Fruit fly (Drosophila melanogaster) whole organism, embryonic: ENCODE measurements around the gene bsh.

ENCODE experiments used
- ATbp ChIP-seq: fragments of 200-800 bp; sonication (Bioruptor generic); optimal IDR thresholded peaks from 2 replicates; lab custom pipeline; 2017; ENCODE audit warnings: missing biosample characterization, mild to moderate bottlenecking, missing genetic modification characterization, missing genetic modification reagents
- Aef1 ChIP-seq: fragments of 200-800 bp; sonication (Bioruptor generic); IDR thresholded peaks from 3 replicates; pipeline ENCODE4 v1.3.6; 2022; ENCODE audit warnings: missing biosample characterization, missing genetic modification characterization
- Asciz ChIP-seq: fragments of 200-800 bp; sonication (Bioruptor generic); optimal IDR thresholded peaks from 2 replicates; lab custom pipeline; 2017; ENCODE audit warnings: missing biosample characterization, mild to moderate bottlenecking, missing genetic modification characterization, missing genetic modification reagents
- Blimp-1 ChIP-seq: fragments of 200-800 bp; sonication (Bioruptor generic); optimal IDR thresholded peaks from 3 replicates; lab custom pipeline; 2018; ENCODE audit warnings: missing biosample characterization, missing genetic modification characterization, mild to moderate bottlenecking, moderate library complexity, missing genetic modification reagents
- CG10366 ChIP-seq: fragments of 200-800 bp; sonication (Bioruptor generic); IDR thresholded peaks from 2 replicates; pipeline ENCODE4 v1.3.6; 2022; ENCODE audit warnings: missing biosample characterization, missing genetic modification characterization
- CG11085 ChIP-seq: fragments of 200-800 bp; sonication (Bioruptor generic); IDR thresholded peaks from 2 replicates; pipeline ENCODE4 v1.3.6; 2022; ENCODE audit warnings: missing biosample characterization, missing genetic modification characterization
- CG11504 ChIP-seq: fragments of 200-800 bp; sonication (Bioruptor generic); optimal IDR thresholded peaks from 3 replicates; lab custom pipeline; 2019; ENCODE audit warnings: missing biosample characterization, mild to moderate bottlenecking, missing genetic modification characterization, moderate library complexity
- CG11695 ChIP-seq: fragments of 200-800 bp; sonication (Bioruptor generic); IDR thresholded peaks from 3 replicates; pipeline ENCODE4 v1.3.6; 2022; ENCODE audit warnings: missing biosample characterization, missing genetic modification characterization
- CG12155 ChIP-seq: fragments of 200-800 bp; sonication (Bioruptor generic); optimal IDR thresholded peaks from 3 replicates; lab custom pipeline; 2016; ENCODE audit warnings: missing biosample characterization, missing genetic modification characterization
- CG12659 ChIP-seq: fragments of 200-800 bp; sonication (Bioruptor generic); optimal IDR thresholded peaks from 3 replicates; lab custom pipeline; 2017; ENCODE audit warnings: mild to moderate bottlenecking, missing biosample characterization, missing genetic modification reagents, missing genetic modification characterization
- CG1647 ChIP-seq: fragments of 200-800 bp; sonication (Bioruptor generic); optimal IDR thresholded peaks from 3 replicates; lab custom pipeline; 2016; ENCODE audit warnings: missing biosample characterization, missing genetic modification characterization
- CG17802 ChIP-seq: fragments of 200-800 bp; sonication (Bioruptor generic); optimal IDR thresholded peaks from 2 replicates; lab custom pipeline; 2018; ENCODE audit warnings: missing biosample characterization, mild to moderate bottlenecking, missing genetic modification characterization, moderate library complexity
- CG17829 ChIP-seq: fragments of 200-800 bp; optimal IDR thresholded peaks from 2 replicates; lab custom pipeline; 2019; ENCODE audit warnings: missing biosample characterization, mild to moderate bottlenecking, missing genetic modification characterization, moderate library complexity
- CG18764 ChIP-seq: fragments of 200-800 bp; sonication (Bioruptor generic); optimal IDR thresholded peaks from 3 replicates; lab custom pipeline; 2016; ENCODE audit warnings: missing biosample characterization, missing genetic modification characterization
- CG34376 ChIP-seq: fragments of 200-800 bp; sonication (Bioruptor generic); optimal IDR thresholded peaks from 2 replicates; lab custom pipeline; 2018; ENCODE audit warnings: missing biosample characterization, mild to moderate bottlenecking, missing genetic modification characterization
- CG4328 ChIP-seq: fragments of 200-800 bp; sonication (Bioruptor generic); optimal IDR thresholded peaks from 3 replicates; lab custom pipeline; 2017; ENCODE audit warnings: missing biosample characterization, missing genetic modification reagents, missing genetic modification characterization
- CG43689 ChIP-seq: fragments of 200-800 bp; sonication (Bioruptor generic); IDR thresholded peaks from 2 replicates; pipeline ENCODE4 v1.3.6; 2022; ENCODE audit warnings: missing biosample characterization, missing genetic modification characterization
- CG4617 ChIP-seq: fragments of 200-800 bp; sonication (Bioruptor generic); optimal IDR thresholded peaks from 3 replicates; lab custom pipeline; 2016; ENCODE audit warnings: missing biosample characterization, missing genetic modification characterization, borderline replicate concordance
- CG6254 ChIP-seq: fragments of 200-800 bp; sonication (Bioruptor generic); optimal IDR thresholded peaks from 3 replicates; lab custom pipeline; 2017; ENCODE audit warnings: mild to moderate bottlenecking, missing biosample characterization, missing genetic modification reagents, missing genetic modification characterization
- CG7928 ChIP-seq: fragments of 200-800 bp; sonication (Bioruptor generic); optimal IDR thresholded peaks from 2 replicates; lab custom pipeline; 2017; ENCODE audit warnings: missing biosample characterization, mild to moderate bottlenecking, missing genetic modification characterization
- CG8388 ChIP-seq: fragments of 200-800 bp; sonication (Bioruptor generic); optimal IDR thresholded peaks from 2 replicates; lab custom pipeline; 2019; ENCODE audit warnings: missing biosample characterization, mild to moderate bottlenecking, missing genetic modification characterization, moderate library complexity
- CG8924 ChIP-seq: fragments of 200-800 bp; optimal IDR thresholded peaks from 3 replicates; lab custom pipeline; 2019; ENCODE audit warnings: missing biosample characterization, mild to moderate bottlenecking, missing genetic modification characterization, moderate library complexity
- CG9876 ChIP-seq: fragments of 200-800 bp; sonication (Bioruptor generic); optimal IDR thresholded peaks from 2 replicates; lab custom pipeline; 2016; ENCODE audit warnings: missing biosample characterization, missing genetic modification characterization
- CG9932 ChIP-seq: fragments of 200-800 bp; sonication (Bioruptor generic); IDR thresholded peaks from 2 replicates; pipeline ENCODE4 v1.3.6; 2022; ENCODE audit warnings: missing biosample characterization, missing genetic modification characterization
- CoRest ChIP-seq: fragments of 200-800 bp; sonication (Bioruptor generic); optimal IDR thresholded peaks from 3 replicates; lab custom pipeline; 2018; ENCODE audit warnings: missing biosample characterization, mild to moderate bottlenecking, missing genetic modification characterization, moderate library complexity
- Fer1 ChIP-seq: fragments of 200-800 bp; sonication (Bioruptor generic); optimal IDR thresholded peaks from 2 replicates; lab custom pipeline; 2017; ENCODE audit warnings: missing biosample characterization, mild to moderate bottlenecking, missing genetic modification characterization
- HLH3B ChIP-seq: fragments of 200-800 bp; sonication (Bioruptor generic); IDR thresholded peaks from 2 replicates; pipeline ENCODE4 v1.3.6; 2022; ENCODE audit warnings: missing biosample characterization, missing genetic modification characterization
- NfI ChIP-seq: fragments of 200-800 bp; sonication (Bioruptor generic); optimal IDR thresholded peaks from 3 replicates; lab custom pipeline; 2018; ENCODE audit warnings: missing biosample characterization, mild to moderate bottlenecking, missing genetic modification characterization, moderate library complexity
- Usf ChIP-seq: fragments of 200-800 bp; sonication (Bioruptor generic); optimal IDR thresholded peaks from 2 replicates; lab custom pipeline; 2017; ENCODE audit warnings: missing genotype, missing biosample characterization, missing genetic modification characterization
- ase ChIP-seq: fragments of 200-800 bp; sonication (Bioruptor generic); IDR thresholded peaks from 3 replicates; pipeline ENCODE4 v1.3.6; 2022; ENCODE audit warnings: missing biosample characterization, missing genetic modification characterization
- az2 ChIP-seq: fragments of 200-800 bp; sonication (Bioruptor generic); optimal IDR thresholded peaks from 3 replicates; lab custom pipeline; 2016; ENCODE audit warnings: missing biosample characterization, missing genetic modification characterization
- bigmax ChIP-seq: fragments of 200-800 bp; sonication (Bioruptor generic); optimal IDR thresholded peaks from 2 replicates; lab custom pipeline; 2018; ENCODE audit warnings: missing biosample characterization, mild to moderate bottlenecking, missing genetic modification characterization
- br ChIP-seq: fragments of >200 bp; optimal IDR thresholded peaks from 2 replicates; lab custom pipeline; 2017
- bsh ChIP-seq, 2 experiments: fragments of 200-800 bp; sonication (Bioruptor generic); optimal IDR thresholded peaks; 2 replicates each; lab custom pipeline; 2017 to 2018; ENCODE audit warnings: mild to moderate bottlenecking in 2 of 2, missing biosample characterization in 2 of 2, missing genetic modification characterization in 2 of 2, moderate library complexity in 1 of 2
- cato ChIP-seq: fragments of 200-800 bp; sonication (Bioruptor generic); optimal IDR thresholded peaks from 2 replicates; lab custom pipeline; 2016; ENCODE audit warnings: missing biosample characterization, missing genetic modification characterization, borderline replicate concordance
- disco-r ChIP-seq: fragments of 200-800 bp; sonication (Bioruptor generic); optimal IDR thresholded peaks from 2 replicates; lab custom pipeline; 2016; ENCODE audit warnings: missing biosample characterization, missing genetic modification characterization
- dmrt11E ChIP-seq: fragments of 200-800 bp; sonication (Bioruptor generic); optimal IDR thresholded peaks from 3 replicates; lab custom pipeline; 2018; ENCODE audit warnings: missing biosample characterization, mild to moderate bottlenecking, missing genetic modification characterization, moderate library complexity
- dpn ChIP-seq, 2 experiments: fragments of 200-800 bp; sonication (Bioruptor generic); optimal IDR thresholded peaks; 3 replicates each; lab custom pipeline; 2016; ENCODE audit warnings: missing biosample characterization in 2 of 2, missing genetic modification characterization in 2 of 2
- ems ChIP-seq: fragments of 200-800 bp; sonication (Bioruptor generic); optimal IDR thresholded peaks from 3 replicates; lab custom pipeline; 2016; ENCODE audit warnings: missing biosample characterization, missing genetic modification characterization
- fd96Cb ChIP-seq: fragments of 200-800 bp; sonication (Bioruptor generic); optimal IDR thresholded peaks from 2 replicates; lab custom pipeline; 2018; ENCODE audit warnings: missing biosample characterization, mild to moderate bottlenecking, missing genetic modification characterization, moderate library complexity
- fru ChIP-seq: fragments of >200 bp; optimal IDR thresholded peaks from 2 replicates; lab custom pipeline; 2017
- grau ChIP-seq: fragments of 200-800 bp; optimal IDR thresholded peaks from 3 replicates; lab custom pipeline; 2019; ENCODE audit warnings: missing biosample characterization, mild to moderate bottlenecking, missing genetic modification characterization, moderate library complexity
- kay ChIP-seq: fragments of 200-800 bp; sonication (Bioruptor generic); optimal IDR thresholded peaks from 2 replicates; lab custom pipeline; 2016; ENCODE audit warnings: missing biosample characterization, missing genetic modification characterization
- knrl ChIP-seq: fragments of 200-800 bp; sonication (Bioruptor generic); IDR thresholded peaks from 3 replicates; pipeline ENCODE4 v1.3.6; 2022; ENCODE audit warnings: missing biosample characterization, missing genetic modification characterization; ENCODE audit not compliant: partially characterized antibody
- pzg ChIP-seq: fragments of 200-800 bp; sonication (Bioruptor generic); optimal IDR thresholded peaks from 3 replicates; lab custom pipeline; 2018; ENCODE audit warnings: missing biosample characterization, mild to moderate bottlenecking, missing genetic modification characterization, moderate library complexity
- repo ChIP-seq: fragments of 200-800 bp; sonication (Bioruptor generic); optimal IDR thresholded peaks from 2 replicates; lab custom pipeline; 2016; ENCODE audit warnings: missing biosample characterization, missing genetic modification characterization
- scrt ChIP-seq: fragments of 200-800 bp; sonication (Bioruptor generic); optimal IDR thresholded peaks from 2 replicates; lab custom pipeline; 2018; ENCODE audit warnings: missing biosample characterization, mild to moderate bottlenecking, missing genetic modification characterization, moderate library complexity
- tll ChIP-seq, 2 experiments: fragments of 200-800 bp in 1 of 2; fragments of >200 bp in 1 of 2; sonication (Bioruptor generic) in 1 of 2; optimal IDR thresholded peaks; 2 replicates each; lab custom pipeline; 2017 to 2019; ENCODE audit warnings: missing biosample characterization in 2 of 2, missing genetic modification characterization in 2 of 2, mild to moderate bottlenecking in 1 of 2, moderate library complexity in 1 of 2
- tna ChIP-seq: fragments of 200-800 bp; sonication (Bioruptor generic); IDR thresholded peaks from 2 replicates; pipeline ENCODE4 v1.3.6; 2022; ENCODE audit warnings: missing biosample characterization, missing genetic modification characterization; ENCODE audit not compliant: partially characterized antibody
- trh ChIP-seq: fragments of 200-800 bp; sonication (Bioruptor generic); optimal IDR thresholded peaks from 2 replicates; lab custom pipeline; 2016; ENCODE audit warnings: missing biosample characterization, missing genetic modification characterization
- vnd ChIP-seq: fragments of 200-800 bp; sonication (Bioruptor generic); IDR thresholded peaks from 3 replicates; pipeline ENCODE4 v1.3.6; 2022; ENCODE audit warnings: missing biosample characterization, missing genetic modification characterization; ENCODE audit not compliant: partially characterized antibody

Gene bsh

DNA sequence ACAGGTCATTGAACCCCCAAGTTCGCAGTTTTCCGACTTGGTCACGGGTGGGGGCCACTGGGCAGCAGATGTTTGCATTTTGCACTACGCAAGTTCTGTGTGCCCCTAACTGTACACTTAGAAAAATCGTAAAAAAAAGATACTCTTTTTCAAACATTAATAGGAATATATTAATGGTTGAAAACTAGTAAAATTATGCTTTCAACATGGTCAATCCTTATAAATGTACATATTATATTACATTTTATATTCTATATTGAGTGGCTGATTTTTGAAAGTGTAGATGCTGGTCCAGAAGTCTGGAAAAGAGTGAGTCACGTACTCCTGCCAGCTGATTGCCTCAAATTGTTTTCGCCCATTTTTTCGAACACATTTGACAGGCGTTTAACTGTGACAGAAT, 31.8 kb upstream of the bsh start (continued):
- TF ChIP-seq disco-r (GFP tag; lab: Kevin White, UChicago) (no peak), CG4617 (no peak), CG18764 (GFP tag; lab: Kevin White, UChicago) (no peak), CG7928 (GFP tag; lab: Kevin White, UChicago) (no peak), scrt (peak; percentile 9), CG1647 (no peak), Blimp-1 (GFP tag; lab: Kevin White, UChicago) (peak; percentile 44), CG17802 (tag; lab: Kevin White, UChicago) (no peak), vnd (no peak), CG17829 (peak; percentile 29), kay (no peak), Usf (GFP tag; lab: Kevin White, UChicago) (no peak), tll (GFP tag; optimal IDR thresholded peaks at IDR 0.05; lab: Kevin White, UChicago) (no peak), CG11085 (GFP tag; lab: Robert Waterston, UW) (no peak), CG4328 (no peak), CG11504 (tag; lab: Kevin White, UChicago) (peak; percentile 52), Aef1 (GFP tag; lab: Robert Waterston, UW) (no peak), CG12155 (GFP tag; lab: Kevin White, UChicago) (no peak), knrl (GFP tag; lab: Robert Waterston, UW) (no peak), CG10366 (GFP tag; lab: Robert Waterston, UW) (no peak), CG34376 (GFP tag; lab: Kevin White, UChicago) (no peak), tna (no peak), ATbp (peak; percentile 24), fru (lab: Kevin White, UChicago) (no peak), bsh (GFP tag; optimal IDR thresholded peaks at IDR 0.05; lab: Kevin White, UChicago) (peak in 1 of 2 experiments; percentile 54), CG8924 (tag; lab: Kevin White, UChicago) (peak; percentile 26), fd96Cb (tag; lab: Kevin White, UChicago) (peak; percentile 4), trh (GFP tag; lab: Kevin White, UChicago) (no peak), dpn (GFP tag; optimal IDR thresholded peaks at IDR 0.05; lab: Kevin White, UChicago) (peak in 1 of 2 experiments; percentile 19), NfI (GFP tag; lab: Kevin White, UChicago) (peak; percentile 1), dmrt11E (tag; lab: Kevin White, UChicago) (peak; percentile 11), ems (GFP tag; lab: Kevin White, UChicago) (no peak), CoRest (peak; percentile 0), repo (GFP tag; lab: Kevin White, UChicago) (no peak), Fer1 (GFP tag; lab: Kevin White, UChicago) (no peak), cato (GFP tag; lab: Kevin White, UChicago) (no peak), CG8388 (GFP tag; lab: Kevin White, UChicago) (peak; percentile 31), CG9932 (GFP tag; lab: Robert Waterston, UW) (no peak), Asciz (GFP tag; lab: Kevin White, UChicago) (no peak), CG12659 (no peak), CG11695 (GFP tag; lab: Robert Waterston, UW) (0 out of 3 replicates have a peak, but pooled peaks have one; percentile 20), az2 (GFP tag; lab: Kevin White, UChicago) (peak; percentile 8), grau (tag; lab: Kevin White, UChicago) (peak; percentile 42), br (no peak), ase (GFP tag; lab: Robert Waterston, UW) (no peak), bigmax (GFP tag; lab: Kevin White, UChicago) (no peak), CG6254 (GFP tag; lab: Kevin White, UChicago) (no peak), pzg (no peak), CG9876 (GFP tag; lab: Kevin White, UChicago) (no peak), HLH3B (GFP tag; lab: Robert Waterston, UW) (no peak), CG43689 (GFP tag; lab: Robert Waterston, UW) (no peak)
